Worm (Caenorhabditis elegans) whole organism, L2 larva: ENCODE measurements around the gene ifd-1.
A peak's percentile ranks its signal among the peaks of the same experiment; 100 is the strongest.

Source experiments
- C34F6.9 ChIP-seq: fragments of 150-350 bp; optimal IDR thresholded peaks from 2 replicates; lab custom pipeline; 2014; ENCODE audit warnings: missing biosample characterization, missing genetic modification characterization
- F13H6.1 ChIP-seq: sonication (generic microtip); optimal IDR thresholded peaks from 2 replicates; lab custom pipeline; 2016; ENCODE audit warnings: missing genetic modification characterization, missing compliant biosample characterization
- R02D3.7 ChIP-seq: fragments of 150-350 bp; optimal IDR thresholded peaks from 2 replicates; lab custom pipeline; 2014; ENCODE audit warnings: missing biosample characterization, missing genetic modification characterization
- Y55F3AM.14 ChIP-seq: fragments of 200-800 bp; sonication (Bioruptor generic); optimal IDR thresholded peaks from 2 replicates; lab custom pipeline; 2018; ENCODE audit warnings: mild to moderate bottlenecking, missing genetic modification characterization, missing compliant biosample characterization
- ZK546.5 ChIP-seq: sonication (generic microtip); optimal IDR thresholded peaks from 2 replicates; lab custom pipeline; 2017; ENCODE audit warnings: missing biosample characterization, missing genetic modification characterization
- alr-1 ChIP-seq: fragments of 150-350 bp; optimal IDR thresholded peaks from 2 replicates; lab custom pipeline; 2014; ENCODE audit warnings: missing biosample characterization, missing genetic modification characterization
- aly-2 ChIP-seq: fragments of 150-350 bp; optimal IDR thresholded peaks from 2 replicates; lab custom pipeline; 2014; ENCODE audit warnings: missing biosample characterization, missing genetic modification characterization
- ama-1 ChIP-seq: fragments of 150-350 bp; optimal IDR thresholded peaks from 2 replicates; lab custom pipeline; 2018; ENCODE audit warnings: inconsistent platforms
- blmp-1 ChIP-seq: sonication (generic microtip); optimal IDR thresholded peaks from 2 replicates; lab custom pipeline; 2017; ENCODE audit warnings: missing genetic modification characterization, mild to moderate bottlenecking, missing compliant biosample characterization, antibody characterized with exemption, moderate library complexity; ENCODE audit not compliant: insufficient read depth
- ceh-82 ChIP-seq: fragments of 150-350 bp; optimal IDR thresholded peaks from 2 replicates; lab custom pipeline; 2014; ENCODE audit warnings: missing biosample characterization, missing genetic modification characterization
- crh-2 ChIP-seq: sonication (generic microtip); optimal IDR thresholded peaks from 2 replicates; lab custom pipeline; 2017; ENCODE audit warnings: missing biosample characterization, missing genetic modification characterization
- egl-27 ChIP-seq: sonication (generic microtip); optimal IDR thresholded peaks from 3 replicates; lab custom pipeline; 2017; ENCODE audit warnings: missing biosample characterization, missing genetic modification reagents, missing genetic modification characterization
- elt-3 ChIP-seq: sonication (generic microtip); optimal IDR thresholded peaks from 2 replicates; lab custom pipeline; 2017; ENCODE audit warnings: missing biosample characterization, missing genetic modification characterization
- fos-1 ChIP-seq: fragments of 150-350 bp; optimal IDR thresholded peaks from 2 replicates; lab custom pipeline; 2014; ENCODE audit warnings: missing biosample characterization, missing genetic modification characterization
- gmeb-1 ChIP-seq: fragments of 150-350 bp; optimal IDR thresholded peaks from 2 replicates; lab custom pipeline; 2014; ENCODE audit warnings: missing biosample characterization, missing genetic modification characterization
- lin-11 ChIP-seq: fragments of 150-350 bp; sonication (generic microtip); optimal IDR thresholded peaks from 2 replicates; lab custom pipeline; 2014; ENCODE audit warnings: missing biosample characterization, missing genetic modification characterization, inconsistent platforms, mixed read lengths
- lin-13 ChIP-seq: fragments of 150-350 bp; optimal IDR thresholded peaks from 2 replicates; lab custom pipeline; 2014; ENCODE audit warnings: missing biosample characterization, missing genetic modification reagents, missing genetic modification characterization
- lin-39 ChIP-seq: fragments of 150-350 bp; optimal IDR thresholded peaks from 2 replicates; lab custom pipeline; 2014; ENCODE audit warnings: missing biosample characterization, missing genetic modification reagents, missing genetic modification characterization
- mab-5 ChIP-seq: fragments of 150-350 bp; optimal IDR thresholded peaks from 2 replicates; lab custom pipeline; 2014; ENCODE audit warnings: missing biosample characterization, missing genetic modification characterization
- mbf-1 ChIP-seq: sonication (generic microtip); optimal IDR thresholded peaks from 2 replicates; lab custom pipeline; 2017; ENCODE audit warnings: missing biosample characterization, missing genetic modification characterization
- mdl-1 ChIP-seq, 2 experiments: fragments of 150-350 bp in 1 of 2; sonication (generic microtip) in 1 of 2; optimal IDR thresholded peaks; 2 replicates each; lab custom pipeline; 2017; ENCODE audit warnings: missing biosample characterization in 2 of 2, missing genetic modification characterization in 2 of 2
- nhr-11 ChIP-seq: fragments of 150-350 bp; optimal IDR thresholded peaks from 2 replicates; lab custom pipeline; 2014; ENCODE audit warnings: missing biosample characterization, missing genetic modification characterization
- nhr-12 ChIP-seq: fragments of 150-350 bp; optimal IDR thresholded peaks from 2 replicates; lab custom pipeline; 2014; ENCODE audit warnings: missing biosample characterization, missing genetic modification characterization
- nhr-129 ChIP-seq: fragments of 150-350 bp; optimal IDR thresholded peaks from 2 replicates; lab custom pipeline; 2014; ENCODE audit warnings: missing biosample characterization, missing genetic modification characterization
- nhr-21 ChIP-seq: fragments of 150-350 bp; optimal IDR thresholded peaks from 2 replicates; lab custom pipeline; 2014; ENCODE audit warnings: missing biosample characterization, missing genetic modification characterization
- nhr-23 ChIP-seq: fragments of 150-350 bp; optimal IDR thresholded peaks from 2 replicates; lab custom pipeline; 2014; ENCODE audit warnings: missing biosample characterization, missing genetic modification reagents, missing genetic modification characterization
- nhr-6 ChIP-seq: fragments of 150-350 bp; optimal IDR thresholded peaks from 2 replicates; lab custom pipeline; 2014; ENCODE audit warnings: missing biosample characterization, missing genetic modification characterization
- nhr-77 ChIP-seq: fragments of 150-350 bp; optimal IDR thresholded peaks from 2 replicates; lab custom pipeline; 2014; ENCODE audit warnings: missing biosample characterization, missing genetic modification characterization
- peb-1 ChIP-seq: fragments of 150-350 bp; optimal IDR thresholded peaks from 2 replicates; lab custom pipeline; 2014; ENCODE audit warnings: missing biosample characterization, missing genetic modification characterization
- sem-4 ChIP-seq: fragments of 150-350 bp; optimal IDR thresholded peaks from 2 replicates; lab custom pipeline; 2014; ENCODE audit warnings: missing biosample characterization, missing genetic modification reagents, missing genetic modification characterization
- skn-1 ChIP-seq: sonication (generic microtip); optimal IDR thresholded peaks from 2 replicates; lab custom pipeline; 2017; ENCODE audit warnings: missing biosample characterization, missing genetic modification characterization
- sma-3 ChIP-seq: sonication (generic microtip); optimal IDR thresholded peaks from 2 replicates; lab custom pipeline; 2016; ENCODE audit warnings: missing genetic modification reagents, missing genetic modification characterization, missing compliant biosample characterization
- sma-9 ChIP-seq, 2 experiments: fragments of 150-350 bp in 1 of 2; sonication (generic microtip) in 1 of 2; optimal IDR thresholded peaks; 2 replicates each; lab custom pipeline; 2014 to 2016; ENCODE audit warnings: missing genetic modification characterization in 2 of 2, mild to moderate bottlenecking in 1 of 2, missing biosample characterization in 1 of 2, missing compliant biosample characterization in 1 of 2, missing genetic modification reagents in 1 of 2, moderate library complexity in 1 of 2
- snpc-4 ChIP-seq: fragments of 150-350 bp; optimal IDR thresholded peaks from 2 replicates; lab custom pipeline; 2014; ENCODE audit warnings: missing biosample characterization, missing genetic modification characterization
- unc-55 ChIP-seq: fragments of 150-350 bp; sonication (generic microtip); optimal IDR thresholded peaks from 3 replicates; lab custom pipeline; 2014; ENCODE audit warnings: missing biosample characterization, missing genetic modification reagents, missing genetic modification characterization
- unc-62 ChIP-seq: fragments of 150-350 bp; optimal IDR thresholded peaks from 2 replicates; lab custom pipeline; 2014; ENCODE audit warnings: missing biosample characterization, missing genetic modification reagents, missing genetic modification characterization
- zag-1 ChIP-seq: fragments of 150-350 bp; optimal IDR thresholded peaks from 2 replicates; lab custom pipeline; 2014; ENCODE audit warnings: missing biosample characterization, missing genetic modification characterization
- ztf-1 ChIP-seq: fragments of 200-800 bp; sonication (Bioruptor generic); conservative IDR thresholded peaks from 2 replicates; pipeline ENCODE4 v1.3.6; 2022; ENCODE audit warnings: missing genetic modification characterization, missing compliant biosample characterization

ifd-1 gene

ce11 chrX:8824437-8824836 is at the start of gene ifd-1:
TSS of gene ifd-1 (minus strand) at chrX:8824448.
- TF ChIP-seq F13H6.1 (tag; lab: Kevin White, UChicago) (peak; percentile 14), nhr-6 (tag; lab: Kevin White, UChicago) (no peak), sma-9 (GFP tag; optimal IDR thresholded peaks at IDR 0.05; lab: Kevin White, UChicago) (peak; percentile 61), sma-9 (tag; optimal IDR thresholded peaks at IDR 0.05; lab: Kevin White, UChicago) (no peak), ama-1 (lab: Kevin White, UChicago) (no peak), crh-2 (tag; lab: Kevin White, UChicago) (peak; percentile 54), unc-55 (no peak), nhr-129 (tag; lab: Kevin White, UChicago) (peak; percentile 8), fos-1 (peak; percentile 96)
- TF ChIP-seq, all 48 proteins: peak for 5

- TF ChIP-seq sma-9 (GFP tag; optimal IDR thresholded peaks at IDR 0.05; lab: Kevin White, UChicago) = no peak
- no peak for TF ChIP-seq sma-9 (tag; optimal IDR thresholded peaks at IDR 0.05; lab: Kevin White, UChicago)
- TF ChIP-seq nhr-23 (tag; lab: Kevin White, UChicago) = no peak
- peak; percentile 47 for TF ChIP-seq C34F6.9 (tag; lab: Kevin White, UChicago)
- TF ChIP-seq nhr-11 (tag; lab: Kevin White, UChicago) = no peak
- no peak for TF ChIP-seq egl-27 (tag; lab: Kevin White, UChicago)
- no peak for TF ChIP-seq mbf-1 (tag; lab: Kevin White, UChicago)
- TF ChIP-seq snpc-4 (tag; lab: Kevin White, UChicago) = no peak
- TF ChIP-seq lin-11 (tag; lab: Kevin White, UChicago) = no peak
- TF ChIP-seq blmp-1 = no peak
- peak in 1 of 2 experiments; percentile 72 for TF ChIP-seq mdl-1 (tag; optimal IDR thresholded peaks at IDR 0.05; lab: Kevin White, UChicago)
- TF ChIP-seq aly-2 = no peak
- TF ChIP-seq sem-4 (tag; lab: Kevin White, UChicago) = no peak
- TF ChIP-seq gmeb-1 (tag; lab: Kevin White, UChicago) = no peak
- TF ChIP-seq elt-3 (tag; lab: Kevin White, UChicago) = no peak
- TF ChIP-seq ztf-1 (GFP tag; lab: Robert Waterston, UW) = no peak
- TF ChIP-seq lin-39 (tag; lab: Kevin White, UChicago) = no peak
- no peak for TF ChIP-seq sma-3
- TF ChIP-seq unc-62 (GFP tag; lab: Kevin White, UChicago) = no peak
- no peak for TF ChIP-seq alr-1 (tag; lab: Kevin White, UChicago)
- no peak for TF ChIP-seq fos-1
- TF ChIP-seq lin-13 (GFP tag; lab: Kevin White, UChicago) = no peak
- TF ChIP-seq R02D3.7 (tag; lab: Kevin White, UChicago) = no peak
- TF ChIP-seq zag-1 (tag; lab: Kevin White, UChicago) = peak; percentile 5
- TF ChIP-seq nhr-129 (tag; lab: Kevin White, UChicago) = peak; percentile 14
- TF ChIP-seq skn-1 (tag; lab: Kevin White, UChicago) = no peak
- no peak for TF ChIP-seq crh-2 (tag; lab: Kevin White, UChicago)
- peak; percentile 67 for TF ChIP-seq unc-55
- no peak for TF ChIP-seq nhr-12 (tag; lab: Kevin White, UChicago)
- TF ChIP-seq Y55F3AM.14 (GFP tag; lab: Kevin White, UChicago) = no peak
- TF ChIP-seq mab-5 (tag; lab: Kevin White, UChicago) = no peak
Observed at ce11 chrX:8869112-8869675, 44.9 kb upstream of the ifd-1 start, which contains the start of the genes ubc-22 and ubc-21. TSS of gene ubc-22 (minus strand) at chrX:8869162. TSS of gene ubc-21 (plus strand) at chrX:8869625.

- no peak for TF ChIP-seq elt-3 (tag; lab: Kevin White, UChicago)
- no peak for TF ChIP-seq zag-1 (tag; lab: Kevin White, UChicago)
- no peak for TF ChIP-seq crh-2 (tag; lab: Kevin White, UChicago)
- no peak for TF ChIP-seq nhr-21 (tag; lab: Kevin White, UChicago)
- TF ChIP-seq nhr-23 (tag; lab: Kevin White, UChicago) = no peak
- TF ChIP-seq ztf-1 (GFP tag; lab: Robert Waterston, UW) = no peak
- TF ChIP-seq skn-1 (tag; lab: Kevin White, UChicago) = no peak
- TF ChIP-seq ceh-82 (tag; lab: Kevin White, UChicago) = no peak
- TF ChIP-seq Y55F3AM.14 (GFP tag; lab: Kevin White, UChicago) = no peak
- TF ChIP-seq unc-62 (GFP tag; lab: Kevin White, UChicago) = no peak
- TF ChIP-seq lin-39 (tag; lab: Kevin White, UChicago) = no peak
- no peak for TF ChIP-seq nhr-77
- no peak for TF ChIP-seq aly-2
- no peak for TF ChIP-seq ZK546.5
- no peak for TF ChIP-seq peb-1
Observed at ce11 chrX:8866563-8866962, 42.3 kb upstream of the ifd-1 start, which contains the start of gene ins-9. TSS of gene ins-9 (minus strand) at chrX:8866663.
